Fruit fly (Drosophila melanogaster) whole organism, embryonic: ENCODE measurements around the gene Spec2.

ENCODE experiments used
- Atf6 ChIP-seq: fragments of 200-800 bp; sonication (Bioruptor generic); IDR thresholded peaks from 2 replicates; pipeline ENCODE4 v1.3.6; 2022; ENCODE audit warnings: missing biosample characterization, missing genetic modification characterization
- Bteb2 ChIP-seq: fragments of 200-800 bp; sonication (Bioruptor generic); optimal IDR thresholded peaks from 2 replicates; lab custom pipeline; 2016; ENCODE audit warnings: missing biosample characterization, missing genetic modification characterization
- CG12071 ChIP-seq: fragments of 200-800 bp; sonication (Bioruptor generic); optimal IDR thresholded peaks from 3 replicates; lab custom pipeline; 2018; ENCODE audit warnings: missing biosample characterization, mild to moderate bottlenecking, missing genetic modification characterization
- CG12744 ChIP-seq: fragments of 200-800 bp; sonication (Bioruptor generic); optimal IDR thresholded peaks from 2 replicates; lab custom pipeline; 2016; ENCODE audit warnings: missing biosample characterization, missing genetic modification characterization
- CG15073 ChIP-seq: fragments of 200-800 bp; sonication (Bioruptor generic); optimal IDR thresholded peaks from 2 replicates; lab custom pipeline; 2016; ENCODE audit warnings: missing biosample characterization, missing genetic modification characterization
- CG15601 ChIP-seq: fragments of 200-800 bp; sonication (Bioruptor generic); optimal IDR thresholded peaks from 3 replicates; lab custom pipeline; 2019; ENCODE audit warnings: missing biosample characterization, mild to moderate bottlenecking, missing genetic modification characterization, moderate library complexity
- CG16815 ChIP-seq: fragments of 200-800 bp; sonication (Bioruptor generic); optimal IDR thresholded peaks from 3 replicates; lab custom pipeline; 2017; ENCODE audit warnings: missing biosample characterization, mild to moderate bottlenecking, missing genetic modification characterization
- CG17361 ChIP-seq: fragments of 200-800 bp; sonication (Bioruptor generic); IDR thresholded peaks from 3 replicates; pipeline ENCODE4 v1.3.6; 2022; ENCODE audit warnings: missing biosample characterization, missing genetic modification characterization
- CG1832 ChIP-seq: fragments of 200-800 bp; sonication (Bioruptor generic); optimal IDR thresholded peaks from 2 replicates; lab custom pipeline; 2017; ENCODE audit warnings: missing biosample characterization, mild to moderate bottlenecking, missing genetic modification characterization, inconsistent platforms
- CG18599 ChIP-seq: fragments of 200-800 bp; sonication (Bioruptor generic); optimal IDR thresholded peaks from 3 replicates; lab custom pipeline; 2017; ENCODE audit warnings: missing biosample characterization, missing genetic modification characterization, mild to moderate bottlenecking, moderate library complexity, missing genetic modification reagents
- CG2120 ChIP-seq: fragments of 200-800 bp; sonication (Bioruptor generic); optimal IDR thresholded peaks from 3 replicates; lab custom pipeline; 2016; ENCODE audit warnings: missing biosample characterization, missing genetic modification characterization
- CG32772 ChIP-seq: fragments of 200-800 bp; sonication (Bioruptor generic); IDR thresholded peaks from 2 replicates; pipeline ENCODE4 v1.3.6; 2022; ENCODE audit warnings: missing biosample characterization, missing genetic modification characterization
- CG4282 ChIP-seq: fragments of 200-800 bp; sonication (Bioruptor generic); optimal IDR thresholded peaks from 2 replicates; lab custom pipeline; 2016; ENCODE audit warnings: missing biosample characterization, missing genetic modification characterization
- CG4404 ChIP-seq: fragments of 200-800 bp; sonication (Bioruptor generic); IDR thresholded peaks from 2 replicates; pipeline ENCODE4 v1.3.6; 2022; ENCODE audit warnings: missing biosample characterization, missing genetic modification characterization
- CG4617 ChIP-seq: fragments of 200-800 bp; sonication (Bioruptor generic); optimal IDR thresholded peaks from 3 replicates; lab custom pipeline; 2016; ENCODE audit warnings: missing biosample characterization, missing genetic modification characterization, borderline replicate concordance
- CG4707 ChIP-seq: fragments of 200-800 bp; sonication (Bioruptor generic); optimal IDR thresholded peaks from 2 replicates; lab custom pipeline; 2018; ENCODE audit warnings: missing biosample characterization, mild to moderate bottlenecking, missing genetic modification characterization, moderate library complexity
- CG4820 ChIP-seq: fragments of 200-800 bp; sonication (Bioruptor generic); optimal IDR thresholded peaks from 3 replicates; lab custom pipeline; 2016; ENCODE audit warnings: missing biosample characterization, missing genetic modification characterization
- CG5245 ChIP-seq: fragments of 200-800 bp; sonication (Bioruptor generic); optimal IDR thresholded peaks from 3 replicates; lab custom pipeline; 2016; ENCODE audit warnings: missing biosample characterization, missing genetic modification characterization
- CG5953 ChIP-seq: fragments of 200-800 bp; sonication (Bioruptor generic); IDR thresholded peaks from 2 replicates; pipeline ENCODE4 v1.3.6; 2022; ENCODE audit warnings: missing biosample characterization, missing genetic modification characterization
- CG6254 ChIP-seq: fragments of 200-800 bp; sonication (Bioruptor generic); optimal IDR thresholded peaks from 3 replicates; lab custom pipeline; 2017; ENCODE audit warnings: mild to moderate bottlenecking, missing biosample characterization, missing genetic modification reagents, missing genetic modification characterization
- CrebB ChIP-seq: fragments of 200-800 bp; sonication (Bioruptor generic); optimal IDR thresholded peaks from 3 replicates; lab custom pipeline; 2018; ENCODE audit warnings: missing biosample characterization, mild to moderate bottlenecking, missing genetic modification characterization
- D19B ChIP-seq: fragments of 200-800 bp; sonication (Bioruptor generic); optimal IDR thresholded peaks from 2 replicates; lab custom pipeline; 2017; ENCODE audit warnings: missing biosample characterization, mild to moderate bottlenecking, missing genetic modification characterization
- Dll ChIP-seq: fragments of 200-800 bp; sonication (Bioruptor generic); IDR thresholded peaks from 4 replicates; pipeline ENCODE4 v1.3.6; 2022; ENCODE audit warnings: missing biosample characterization, missing genetic modification characterization; ENCODE audit not compliant: partially characterized antibody
- Eip74EF ChIP-seq, 2 experiments: fragments of 200-800 bp in 1 of 2; fragments of >200 bp in 1 of 2; sonication (Bioruptor generic) in 1 of 2; optimal IDR thresholded peaks; 2 replicates each; lab custom pipeline; 2017 to 2019; ENCODE audit warnings: missing biosample characterization in 2 of 2, missing genetic modification characterization in 2 of 2, mild to moderate bottlenecking in 1 of 2, moderate library complexity in 1 of 2
- Lpt ChIP-seq: fragments of >200 bp; optimal IDR thresholded peaks from 2 replicates; lab custom pipeline; 2018; ENCODE audit warnings: missing biosample characterization, missing genetic modification characterization
- Meics ChIP-seq: fragments of 200-800 bp; sonication (Bioruptor generic); optimal IDR thresholded peaks from 2 replicates; lab custom pipeline; 2017; ENCODE audit warnings: missing biosample characterization, mild to moderate bottlenecking, missing genetic modification characterization
- Nf-YB ChIP-seq: fragments of 200-800 bp; sonication (Bioruptor generic); optimal IDR thresholded peaks from 3 replicates; lab custom pipeline; 2019; ENCODE audit warnings: missing biosample characterization, mild to moderate bottlenecking, missing genetic modification characterization, moderate library complexity
- Six4 ChIP-seq: fragments of 200-800 bp; sonication (Bioruptor generic); optimal IDR thresholded peaks from 2 replicates; lab custom pipeline; 2016; ENCODE audit warnings: missing biosample characterization, missing genetic modification characterization
- Sox102F ChIP-seq: fragments of 200-800 bp; sonication (Bioruptor generic); optimal IDR thresholded peaks from 2 replicates; lab custom pipeline; 2018; ENCODE audit warnings: missing biosample characterization, mild to moderate bottlenecking, missing genetic modification characterization, moderate library complexity
- Sry-δ ChIP-seq: fragments of 200-800 bp; sonication (Bioruptor generic); optimal IDR thresholded peaks from 2 replicates; lab custom pipeline; 2016; ENCODE audit warnings: missing biosample characterization, missing genetic modification characterization
- Ssrp ChIP-seq: fragments of 200-800 bp; sonication (Bioruptor generic); optimal IDR thresholded peaks from 2 replicates; lab custom pipeline; 2018; ENCODE audit warnings: missing biosample characterization, mild to moderate bottlenecking, missing genetic modification characterization, moderate library complexity
- aop ChIP-seq: fragments of 200-800 bp; sonication (Bioruptor generic); IDR thresholded peaks from 2 replicates; pipeline ENCODE4 v1.3.6; 2022; ENCODE audit warnings: missing biosample characterization, missing genetic modification characterization
- ase ChIP-seq: fragments of 200-800 bp; sonication (Bioruptor generic); IDR thresholded peaks from 3 replicates; pipeline ENCODE4 v1.3.6; 2022; ENCODE audit warnings: missing biosample characterization, missing genetic modification characterization
- chn ChIP-seq: fragments of 200-800 bp; sonication (Bioruptor generic); optimal IDR thresholded peaks from 2 replicates; lab custom pipeline; 2016; ENCODE audit warnings: missing biosample characterization, missing genetic modification characterization
- crc ChIP-seq: fragments of 200-800 bp; sonication (Bioruptor generic); optimal IDR thresholded peaks from 2 replicates; lab custom pipeline; 2016; ENCODE audit warnings: missing biosample characterization, missing genetic modification characterization
- dm ChIP-seq: fragments of 200-800 bp; sonication (Bioruptor generic); optimal IDR thresholded peaks from 3 replicates; lab custom pipeline; 2016; ENCODE audit warnings: missing biosample characterization, missing genetic modification characterization
- eyg ChIP-seq: fragments of 200-800 bp; sonication (Bioruptor generic); optimal IDR thresholded peaks from 3 replicates; lab custom pipeline; 2016; ENCODE audit warnings: missing biosample characterization, missing genetic modification characterization
- ken ChIP-seq: fragments of 200-800 bp; sonication (Bioruptor generic); IDR thresholded peaks from 3 replicates; pipeline ENCODE4 v1.3.6; 2022; ENCODE audit warnings: missing biosample characterization, missing genetic modification characterization
- lmd ChIP-seq: fragments of 200-800 bp; sonication (Bioruptor generic); IDR thresholded peaks from 2 replicates; pipeline ENCODE4 v1.3.6; 2022; ENCODE audit warnings: missing biosample characterization, missing genetic modification characterization
- nerfin-1 ChIP-seq: fragments of 200-800 bp; sonication (Bioruptor generic); optimal IDR thresholded peaks from 3 replicates; lab custom pipeline; 2019; ENCODE audit warnings: missing biosample characterization, mild to moderate bottlenecking, missing genetic modification characterization, moderate library complexity
- odd ChIP-seq: fragments of 200-800 bp; sonication (Bioruptor generic); optimal IDR thresholded peaks from 2 replicates; lab custom pipeline; 2017; ENCODE audit warnings: missing biosample characterization, mild to moderate bottlenecking, missing genetic modification characterization
- pfk ChIP-seq: fragments of 200-800 bp; sonication (Bioruptor generic); optimal IDR thresholded peaks from 2 replicates; lab custom pipeline; 2018; ENCODE audit warnings: missing biosample characterization, mild to moderate bottlenecking, missing genetic modification characterization, moderate library complexity
- pita ChIP-seq: fragments of 200-800 bp; sonication (Bioruptor generic); optimal IDR thresholded peaks from 2 replicates; lab custom pipeline; 2017; ENCODE audit warnings: missing biosample characterization, mild to moderate bottlenecking, missing genetic modification characterization
- ro ChIP-seq: fragments of 200-800 bp; sonication (Bioruptor generic); IDR thresholded peaks from 2 replicates; pipeline ENCODE4 v1.3.6; 2022; ENCODE audit warnings: missing biosample characterization, missing genetic modification characterization
- sim ChIP-seq: fragments of 200-800 bp; sonication (Bioruptor generic); IDR thresholded peaks from 2 replicates; pipeline ENCODE4 v1.3.6; 2022; ENCODE audit warnings: missing biosample characterization, missing genetic modification characterization
- slbo ChIP-seq: fragments of 200-800 bp; sonication (Bioruptor generic); IDR thresholded peaks from 2 replicates; pipeline ENCODE4 v1.3.6; 2022; ENCODE audit warnings: missing biosample characterization, missing genetic modification characterization
- trem ChIP-seq: fragments of 200-800 bp; optimal IDR thresholded peaks from 3 replicates; lab custom pipeline; 2019; ENCODE audit warnings: missing biosample characterization, mild to moderate bottlenecking, missing genetic modification characterization, moderate library complexity
- vvl ChIP-seq: fragments of 200-800 bp; sonication (Bioruptor generic); IDR thresholded peaks from 2 replicates; pipeline ENCODE4 v1.3.6; 2022; ENCODE audit warnings: missing biosample characterization, missing genetic modification characterization
- wdn ChIP-seq: fragments of 200-800 bp; sonication (Bioruptor generic); IDR thresholded peaks from 2 replicates; pipeline ENCODE4 v1.3.6; 2022; ENCODE audit warnings: missing biosample characterization, missing genetic modification characterization
- zen2 ChIP-seq: fragments of 200-800 bp; sonication (Bioruptor generic); IDR thresholded peaks from 3 replicates; pipeline ENCODE4 v1.3.6; 2022; ENCODE audit warnings: missing biosample characterization, missing genetic modification characterization; ENCODE audit not compliant: partially characterized antibody

The Spec2 gene

dm6 chr3R:5620387-5620956, 3.5 kb downstream of the Spec2 start (continued):
- TF ChIP-seq CG1832 (no peak), CG6254 (GFP tag; lab: Kevin White, UChicago) (peak; percentile 55), Bteb2 (GFP tag; lab: Kevin White, UChicago) (no peak), odd (peak; percentile 51), CG4282 (GFP tag; lab: Kevin White, UChicago) (no peak), CG5953 (GFP tag; lab: Robert Waterston, UW) (peak; percentile 59; the same call in 1 of the 2 replicates), lmd (GFP tag; lab: Robert Waterston, UW) (peak; percentile 69), CG4404 (peak; percentile 39; the same call in 1 of the 2 replicates), CG4820 (GFP tag; lab: Kevin White, UChicago) (peak; percentile 65), zen2 (GFP tag; lab: Robert Waterston, UW) (no peak), ken (GFP tag; lab: Robert Waterston, UW) (peak; percentile 65; the same call in 1 of the 3 replicates), CG2120 (GFP tag; lab: Kevin White, UChicago) (peak; percentile 63), nerfin-1 (tag; lab: Kevin White, UChicago) (peak; percentile 51), CG15601 (tag; lab: Kevin White, UChicago) (peak; percentile 17), pfk (no peak), pita (GFP tag; lab: Kevin White, UChicago) (no peak), Dll (no peak), ase (peak; percentile 55; the same call in 1 of the 3 replicates), sim (GFP tag; lab: Robert Waterston, UW) (no peak), CG15073 (GFP tag; lab: Kevin White, UChicago) (peak; percentile 8), D19B (peak; percentile 38), CG4617 (peak; percentile 23), Lpt (GFP tag; lab: Kevin White, UChicago) (no peak), CG18599 (GFP tag; lab: Kevin White, UChicago) (peak; percentile 65), Eip74EF (GFP tag; optimal IDR thresholded peaks at IDR 0.05; lab: Kevin White, UChicago) (peak in 1 of 2 experiments; percentile 65), crc (GFP tag; lab: Kevin White, UChicago) (peak; percentile 52), CG4707 (GFP tag; lab: Kevin White, UChicago) (no peak), chn (peak; percentile 43), slbo (GFP tag; lab: Robert Waterston, UW) (peak; percentile 71), CG16815 (peak; percentile 44), CG12744 (no peak), CG32772 (GFP tag; lab: Robert Waterston, UW) (peak; percentile 32; the same call in 1 of the 2 replicates), trem (tag; lab: Kevin White, UChicago) (peak; percentile 12), wdn (peak; percentile 30; the same call in 1 of the 2 replicates), Nf-YB (GFP tag; lab: Kevin White, UChicago) (peak; percentile 32), ro (no peak), CG5245 (GFP tag; lab: Kevin White, UChicago) (peak; percentile 61), vvl (GFP tag; lab: Robert Waterston, UW) (peak; percentile 81), Sry-δ (no peak), aop (GFP tag; lab: Robert Waterston, UW) (no peak), Ssrp (peak; percentile 43), Meics (GFP tag; lab: Kevin White, UChicago) (peak; percentile 64), CrebB (tag; lab: Kevin White, UChicago) (no peak), eyg (GFP tag; lab: Kevin White, UChicago) (no peak), Sox102F (GFP tag; lab: Kevin White, UChicago) (peak; percentile 73), dm (peak; percentile 46), Six4 (peak; percentile 38), Atf6 (peak; percentile 57; the same call in 1 of the 2 replicates), CG17361 (GFP tag; lab: Robert Waterston, UW) (peak; percentile 88), CG12071 (GFP tag; lab: Kevin White, UChicago) (no peak)
